Fruit fly (Drosophila melanogaster): ENCODE measurements around the gene CG32037.
A peak's percentile ranks its signal among the peaks of the same experiment; 100 is the strongest.

The CG32037 gene

dm6 chr3L:9457619-9458092, 34.4 kb downstream of the CG32037 start, which contains the start of gene CG3437 (continued):
- TF ChIP-seq NfI (GFP tag; optimal IDR thresholded peaks at IDR 0.05), result peak; percentile 99
- TF ChIP-seq CG15514 (GFP tag; optimal IDR thresholded peaks at IDR 0.05), result peak; percentile 95
- no peak for TF ChIP-seq cg (GFP tag; optimal IDR thresholded peaks at IDR 0.05)
- TF ChIP-seq CG7839 (tag; optimal IDR thresholded peaks at IDR 0.05), result peak; percentile 99
- peak; percentile 90 for TF ChIP-seq psq (GFP tag; optimal IDR thresholded peaks at IDR 0.05)
- peak; percentile 98 for TF ChIP-seq en (GFP tag; optimal IDR thresholded peaks at IDR 0.05)
- peak in 1 of 2 experiments; percentile 86 for TF ChIP-seq Hr78 (GFP tag; optimal IDR thresholded peaks at IDR 0.05)
- TF ChIP-seq Awh (GFP tag; IDR thresholded peaks at IDR 0.05), result peak; percentile 99
- TF ChIP-seq chn (GFP tag; optimal IDR thresholded peaks at IDR 0.05), result peak; percentile 99
- TF ChIP-seq CG4328 (GFP tag; optimal IDR thresholded peaks at IDR 0.05), result peak; percentile 97
- peak; percentile 99 for TF ChIP-seq CG2199 (GFP tag; IDR thresholded peaks at IDR 0.05)
- no peak for TF ChIP-seq mld (GFP tag; IDR thresholded peaks at IDR 0.05; ENCODE audit: partially characterized antibody)
- TF ChIP-seq esg (GFP tag; conservative IDR thresholded peaks at IDR 0.05), result peak; percentile 99
- peak; percentile 99 for TF ChIP-seq jumu (GFP tag; optimal IDR thresholded peaks at IDR 0.05)
- peak; percentile 98 for TF ChIP-seq CG4424 (GFP tag; optimal IDR thresholded peaks at IDR 0.05)
- peak; percentile 97 for TF ChIP-seq emc (GFP tag; optimal IDR thresholded peaks at IDR 0.05)
- TF ChIP-seq odd (GFP tag; optimal IDR thresholded peaks at IDR 0.05), result peak; percentile 98
- TF ChIP-seq GATAe (GFP tag; conservative IDR thresholded peaks at IDR 0.05), result peak; percentile 98
- TF ChIP-seq nmo (GFP tag; optimal IDR thresholded peaks at IDR 0.05), result peak; percentile 99
- peak; percentile 93 for TF ChIP-seq CG31365 (tag; optimal IDR thresholded peaks at IDR 0.05)
- peak; percentile 100 for TF ChIP-seq CG34422 (GFP tag; IDR thresholded peaks at IDR 0.05)
- TF ChIP-seq PHDP (tag; optimal IDR thresholded peaks at IDR 0.05), result peak; percentile 99
- peak; percentile 100 for TF ChIP-seq phol (tag; optimal IDR thresholded peaks at IDR 0.05)
- peak; percentile 94 for TF ChIP-seq CG11560 (tag; IDR thresholded peaks at IDR 0.05)
- peak; percentile 94 for TF ChIP-seq CG8359 (GFP tag; optimal IDR thresholded peaks at IDR 0.05; ENCODE audit: borderline replicate concordance)
- peak; percentile 88 for TF ChIP-seq kay (GFP tag; optimal IDR thresholded peaks at IDR 0.05)
- peak; percentile 82 for TF ChIP-seq CG3995 (GFP tag; optimal IDR thresholded peaks at IDR 0.05)
- peak in 1 of 3 experiments; percentile 91 for TF ChIP-seq Stat92E (GFP tag; optimal IDR thresholded peaks at IDR 0.05)
- TF ChIP-seq peb (GFP tag; IDR thresholded peaks at IDR 0.05), result peak; percentile 98
- peak; percentile 99 for TF ChIP-seq CG13424 (tag; optimal IDR thresholded peaks at IDR 0.05)
- peak; percentile 99 for TF ChIP-seq CG14050 (GFP tag; IDR thresholded peaks at IDR 0.05)
- TF ChIP-seq cwo (GFP tag; optimal IDR thresholded peaks at IDR 0.05), result peak; percentile 97
- peak; percentile 97 for TF ChIP-seq CG15601 (tag; optimal IDR thresholded peaks at IDR 0.05)
- peak; percentile 98 for TF ChIP-seq CG17568 (GFP tag; optimal IDR thresholded peaks at IDR 0.05)
- TF ChIP-seq inv (GFP tag; IDR thresholded peaks at IDR 0.05; ENCODE audit: partially characterized antibody), result 0 out of 2 replicates have a peak, but pooled peaks have one; percentile 21
- peak; percentile 96 for TF ChIP-seq CG17829 (tag; optimal IDR thresholded peaks at IDR 0.05)
- TF ChIP-seq CG13287 (GFP tag; IDR thresholded peaks at IDR 0.05; ENCODE audit: partially characterized antibody), result peak; percentile 58; the same call in 1 of the 2 replicates
- TF ChIP-seq CG5245 (GFP tag; optimal IDR thresholded peaks at IDR 0.05), result peak; percentile 97
- TF ChIP-seq Doc2 (GFP tag; IDR thresholded peaks at IDR 0.05), result peak; percentile 98
- TF ChIP-seq CG4404 (GFP tag; IDR thresholded peaks at IDR 0.05), result peak; percentile 99
- TF ChIP-seq CG42726 (GFP tag; IDR thresholded peaks at IDR 0.05; ENCODE audit: partially characterized antibody), result no peak
- peak; percentile 99 for TF ChIP-seq CG13624 (GFP tag; optimal IDR thresholded peaks at IDR 0.05)
- TF ChIP-seq CG1024 (GFP tag; IDR thresholded peaks at IDR 0.05), result peak; percentile 97
- no peak for TF ChIP-seq br (optimal IDR thresholded peaks at IDR 0.05)
- peak; percentile 99 for TF ChIP-seq nom (GFP tag; optimal IDR thresholded peaks at IDR 0.05)
- peak; percentile 97 for TF ChIP-seq corto (GFP tag; optimal IDR thresholded peaks at IDR 0.05)
- peak; percentile 98 for TF ChIP-seq CG30431 (GFP tag; optimal IDR thresholded peaks at IDR 0.05)
- peak; percentile 95 for TF ChIP-seq CG4707 (GFP tag; optimal IDR thresholded peaks at IDR 0.05)
- TF ChIP-seq MESR4 (GFP tag; optimal IDR thresholded peaks at IDR 0.05), result peak; percentile 84

All from whole organism, embryonic.